Worm (Caenorhabditis elegans): ENCODE data around the gene psd-1.

DNA sequence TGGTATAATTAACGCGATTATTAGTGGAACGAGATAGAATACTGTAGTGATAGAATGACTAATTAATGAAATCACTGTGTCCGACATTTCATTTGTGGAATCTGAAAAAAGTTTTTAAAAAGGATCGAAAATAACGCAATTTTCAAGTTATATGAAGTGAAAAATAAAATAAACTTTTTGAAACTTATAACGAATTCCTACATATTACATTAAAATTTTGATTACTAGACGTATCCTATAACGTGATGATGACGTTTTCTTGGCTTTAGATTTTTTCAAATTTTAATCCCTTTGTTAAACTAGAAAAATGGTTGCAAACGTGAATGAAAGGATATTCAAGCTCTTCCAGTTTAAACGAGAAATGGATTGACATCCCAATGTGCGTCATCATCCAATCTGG is 15.3 kb upstream of the psd-1 start, which contains the start of gene algn-11:
- TF ChIP-seq T22C8.4 (GFP tag; IDR thresholded peaks at IDR 0.05) = no peak
- TF ChIP-seq ztf-29 (GFP tag; IDR thresholded peaks at IDR 0.05) = no peak
- TF ChIP-seq cog-1 (tag; optimal IDR thresholded peaks at IDR 0.05) = no peak
- TF ChIP-seq flt-1 (GFP tag; IDR thresholded peaks at IDR 0.05) = no peak
- no peak for TF ChIP-seq tab-1 (GFP tag; IDR thresholded peaks at IDR 0.05)
- TF ChIP-seq klf-2 (GFP tag; conservative IDR thresholded peaks at IDR 0.05) = no peak
- no peak for TF ChIP-seq ref-1 (GFP tag; conservative IDR thresholded peaks at IDR 0.05)
- TF ChIP-seq med-1 (GFP tag; optimal IDR thresholded peaks at IDR 0.05; ENCODE audit: insufficient read depth) = no peak
